Worm (Caenorhabditis elegans): ENCODE measurements around the gene Y22D7AL.7.

ce11 chrIII:1578566-1578965 lies 2.0 kb downstream of the Y22D7AL.7 start:
- no peak for TF ChIP-seq skn-1 (tag; optimal IDR thresholded peaks at IDR 0.05)
- TF ChIP-seq ceh-82 (tag; optimal IDR thresholded peaks at IDR 0.05) = no peak
- TF ChIP-seq snpc-4 (tag; optimal IDR thresholded peaks at IDR 0.05) = no peak
- no peak for TF ChIP-seq elt-1 (tag; optimal IDR thresholded peaks at IDR 0.05)
- no peak for TF ChIP-seq aly-2 (tag; optimal IDR thresholded peaks at IDR 0.05)
- TF ChIP-seq nhr-43 (tag; optimal IDR thresholded peaks at IDR 0.05; ENCODE audit: poor library complexity, severe bottlenecking) = no peak
- TF ChIP-seq ama-1 (optimal IDR thresholded peaks at IDR 0.05) = no peak
- no peak for TF ChIP-seq nhr-11 (tag; optimal IDR thresholded peaks at IDR 0.05)
- no peak for TF ChIP-seq nhr-76 (tag; optimal IDR thresholded peaks at IDR 0.05)
- TF ChIP-seq unc-62 (GFP tag; optimal IDR thresholded peaks at IDR 0.05) = no peak
- TF ChIP-seq zag-1 (tag; optimal IDR thresholded peaks at IDR 0.05) = no peak
- TF ChIP-seq jun-1 (tag; optimal IDR thresholded peaks at IDR 0.05) = no peak
- TF ChIP-seq fkh-10 (GFP tag; optimal IDR thresholded peaks at IDR 0.05) = no peak
- TF ChIP-seq mdl-1 (tag; optimal IDR thresholded peaks at IDR 0.05) = no peak

Data from whole organism, L3 larva.